Fruit fly (Drosophila melanogaster): Measurements from ENCODE around the gene mbo.

mbo gene

dm6 chr3R:12722392-12722914 is 43.6 kb upstream of the mbo start, which contains the start of gene Men (continued):
- TF ChIP-seq lmd (GFP tag; IDR thresholded peaks at IDR 0.05) (peak; percentile 52), croc (GFP tag; conservative IDR thresholded peaks at IDR 0.05) (peak; percentile 29; the same call in 2 of the 3 replicates)

- TF ChIP-seq exex (tag; optimal IDR thresholded peaks at IDR 0.05): peak; percentile 98
- peak in 1 of 2 experiments; percentile 0 for TF ChIP-seq crp (GFP tag; optimal IDR thresholded peaks at IDR 0.05)
- TF ChIP-seq CG4328 (GFP tag; optimal IDR thresholded peaks at IDR 0.05): no peak
- peak; percentile 23 for TF ChIP-seq CG3281 (GFP tag; optimal IDR thresholded peaks at IDR 0.05)
- TF ChIP-seq Lim3 (GFP tag; IDR thresholded peaks at IDR 0.05): no peak
- TF ChIP-seq CG17612 (GFP tag; IDR thresholded peaks at IDR 0.05): no peak
- no peak for TF ChIP-seq Fer1 (GFP tag; optimal IDR thresholded peaks at IDR 0.05)
- TF ChIP-seq CG6683 (GFP tag; optimal IDR thresholded peaks at IDR 0.05): no peak
- no peak for TF ChIP-seq her (GFP tag; optimal IDR thresholded peaks at IDR 0.05)
- TF ChIP-seq gsb-n (tag; optimal IDR thresholded peaks at IDR 0.05): no peak
- TF ChIP-seq CG3838 (GFP tag; optimal IDR thresholded peaks at IDR 0.05): no peak
- TF ChIP-seq Awh (GFP tag; IDR thresholded peaks at IDR 0.05): no peak
- TF ChIP-seq ewg (GFP tag; optimal IDR thresholded peaks at IDR 0.05): no peak
- no peak for TF ChIP-seq dm (GFP tag; optimal IDR thresholded peaks at IDR 0.05)
- peak; percentile 8 for TF ChIP-seq Meics (GFP tag; optimal IDR thresholded peaks at IDR 0.05)
- TF ChIP-seq CG9797 (GFP tag; optimal IDR thresholded peaks at IDR 0.05): no peak
- TF ChIP-seq dati (GFP tag; IDR thresholded peaks at IDR 0.05): no peak
- TF ChIP-seq CG8290 (GFP tag; optimal IDR thresholded peaks at IDR 0.05): no peak
- peak in 1 of 2 experiments; percentile 56 for TF ChIP-seq CG8290 (tag; optimal IDR thresholded peaks at IDR 0.05)
- TF ChIP-seq knrl (GFP tag; IDR thresholded peaks at IDR 0.05; ENCODE audit: partially characterized antibody): no peak
- TF ChIP-seq lilli (GFP tag; optimal IDR thresholded peaks at IDR 0.05): no peak
- no peak for TF ChIP-seq nerfin-2 (GFP tag; IDR thresholded peaks at IDR 0.05; ENCODE audit: partially characterized antibody)
- peak; percentile 6 for TF ChIP-seq Fer3 (tag; optimal IDR thresholded peaks at IDR 0.05)
- TF ChIP-seq D19A (tag; optimal IDR thresholded peaks at IDR 0.05): peak; percentile 5
- no peak for TF ChIP-seq CG4854 (GFP tag; optimal IDR thresholded peaks at IDR 0.05)
- no peak for TF ChIP-seq CG12155 (GFP tag; optimal IDR thresholded peaks at IDR 0.05)
- TF ChIP-seq row (GFP tag; IDR thresholded peaks at IDR 0.05): peak; percentile 23; the same call in 1 of the 3 replicates
- peak; percentile 8 for TF ChIP-seq BtbVII (GFP tag; optimal IDR thresholded peaks at IDR 0.05)
- no peak for TF ChIP-seq CG18599 (GFP tag; optimal IDR thresholded peaks at IDR 0.05)
- TF ChIP-seq CG43689 (GFP tag; IDR thresholded peaks at IDR 0.05): no peak
- no peak for TF ChIP-seq CG8388 (GFP tag; optimal IDR thresholded peaks at IDR 0.05)
- TF ChIP-seq CG18011 (GFP tag; optimal IDR thresholded peaks at IDR 0.05): no peak
- no peak for TF ChIP-seq pnt (GFP tag; optimal IDR thresholded peaks at IDR 0.05)
- TF ChIP-seq az2 (GFP tag; optimal IDR thresholded peaks at IDR 0.05): no peak
- TF ChIP-seq run (tag; optimal IDR thresholded peaks at IDR 0.05): no peak
- TF ChIP-seq CG5245 (GFP tag; optimal IDR thresholded peaks at IDR 0.05): no peak
- TF ChIP-seq ro (GFP tag; IDR thresholded peaks at IDR 0.05): no peak
- TF ChIP-seq CG14014 (GFP tag; IDR thresholded peaks at IDR 0.05): no peak
- no peak for TF ChIP-seq CG12942 (GFP tag; optimal IDR thresholded peaks at IDR 0.05)
- TF ChIP-seq CG17912 (GFP tag; optimal IDR thresholded peaks at IDR 0.05): no peak
- TF ChIP-seq H15 (GFP tag; IDR thresholded peaks at IDR 0.05): no peak
- no peak for TF ChIP-seq CG34422 (GFP tag; IDR thresholded peaks at IDR 0.05)
- no peak for TF ChIP-seq Deaf1 (tag; optimal IDR thresholded peaks at IDR 0.05)
- no peak for TF ChIP-seq CkIIα-i1 (GFP tag; IDR thresholded peaks at IDR 0.05)
- TF ChIP-seq CG6765 (GFP tag; optimal IDR thresholded peaks at IDR 0.05): no peak
- no peak for TF ChIP-seq CG9609 (GFP tag; optimal IDR thresholded peaks at IDR 0.05)
Measured at dm6 chr3R:12720344-12721200, 41.7 kb upstream of the mbo start.
